Worm (Caenorhabditis elegans) whole organism, L4 larva: ENCODE measurements around the gene B0491.6.

Experiments
- D1046.2 ChIP-seq: fragments of 200-800 bp; sonication (Bioruptor generic); IDR thresholded peaks from 2 replicates; pipeline ENCODE4 v1.3.6; 2022; ENCODE audit warnings: missing genetic modification characterization, missing compliant biosample characterization
- F10B5.3 ChIP-seq: sonication (generic microtip); optimal IDR thresholded peaks from 2 replicates; lab custom pipeline; 2016; ENCODE audit warnings: mild to moderate bottlenecking, missing genetic modification characterization, missing compliant biosample characterization
- F49E8.2 ChIP-seq: sonication (generic microtip); optimal IDR thresholded peaks from 2 replicates; lab custom pipeline; 2016; ENCODE audit warnings: missing compliant biosample characterization, mild to moderate bottlenecking, missing genetic modification characterization, borderline replicate concordance
- R02D3.7 ChIP-seq: fragments of 150-350 bp; sonication (generic microtip); optimal IDR thresholded peaks from 3 replicates; lab custom pipeline; 2014; ENCODE audit warnings: missing biosample characterization, missing genetic modification characterization
- T20F7.1 ChIP-seq: fragments of 200-800 bp; sonication (Bioruptor generic); optimal IDR thresholded peaks from 2 replicates; lab custom pipeline; 2018; ENCODE audit warnings: mild to moderate bottlenecking, missing genetic modification characterization, missing compliant biosample characterization
- T26A8.4 ChIP-seq: fragments of 200-800 bp; sonication (Bioruptor generic); IDR thresholded peaks from 2 replicates; pipeline ENCODE4 v1.3.6; 2022; ENCODE audit warnings: missing genetic modification characterization, missing compliant biosample characterization
- ZK337.2 ChIP-seq: fragments of 200-800 bp; sonication (Bioruptor generic); IDR thresholded peaks from 2 replicates; pipeline ENCODE4 v1.3.6; 2022; ENCODE audit warnings: missing genetic modification reagents, missing genetic modification characterization, missing compliant biosample characterization
- aha-1 ChIP-seq: fragments of 150-350 bp; peaks from one replicate; lab custom pipeline; 2014; ENCODE audit warnings: missing biosample characterization, missing genetic modification characterization
- aly-2 ChIP-seq: sonication (generic microtip); optimal IDR thresholded peaks from 2 replicates; lab custom pipeline; 2018; ENCODE audit warnings: missing biosample characterization, missing genetic modification characterization
- ama-1 ChIP-seq: fragments of 150-350 bp; optimal IDR thresholded peaks from 2 replicates; lab custom pipeline; 2014; ENCODE audit warnings: inconsistent platforms, mixed read lengths
- ceh-28 ChIP-seq: fragments of 150-350 bp; optimal IDR thresholded peaks from 2 replicates; lab custom pipeline; 2014; ENCODE audit warnings: missing biosample characterization, missing genetic modification reagents, missing genetic modification characterization
- ceh-44 ChIP-seq: fragments of 200-800 bp; sonication (Bioruptor generic); IDR thresholded peaks from 2 replicates; pipeline ENCODE4 v1.3.6; 2022; ENCODE audit warnings: missing genetic modification reagents, missing genetic modification characterization, missing compliant biosample characterization
- ceh-62 ChIP-seq: sonication (generic microtip); optimal IDR thresholded peaks from 2 replicates; lab custom pipeline; 2017; ENCODE audit warnings: missing biosample characterization, missing genetic modification characterization
- ceh-82 ChIP-seq: sonication (generic microtip); optimal IDR thresholded peaks from 2 replicates; lab custom pipeline; 2017; ENCODE audit warnings: missing biosample characterization, missing genetic modification characterization
- daf-12 ChIP-seq: fragments of 150-350 bp; optimal IDR thresholded peaks from 2 replicates; lab custom pipeline; 2014; ENCODE audit warnings: missing biosample characterization, missing genetic modification reagents, missing genetic modification characterization
- daf-19 ChIP-seq: fragments of 200-800 bp; sonication (Bioruptor generic); conservative IDR thresholded peaks from 2 replicates; pipeline ENCODE4 v1.3.6; 2022; ENCODE audit warnings: missing genetic modification characterization, missing compliant biosample characterization
- daf-8 ChIP-seq: fragments of 200-800 bp; sonication (Bioruptor generic); IDR thresholded peaks from 2 replicates; pipeline ENCODE4 v1.3.6; 2022; ENCODE audit warnings: missing genetic modification characterization, missing compliant biosample characterization
- dmd-8 ChIP-seq: fragments of 200-800 bp; sonication (Bioruptor generic); IDR thresholded peaks from 2 replicates; pipeline ENCODE4 v1.3.6; 2022; ENCODE audit warnings: missing genetic modification characterization, missing compliant biosample characterization
- dmd-9 ChIP-seq: fragments of 200-800 bp; sonication (Bioruptor generic); IDR thresholded peaks from 2 replicates; pipeline ENCODE4 v1.3.6; 2022; ENCODE audit warnings: missing genetic modification reagents, missing genetic modification characterization, missing compliant biosample characterization
- dpl-1 ChIP-seq: fragments of 150-350 bp; optimal IDR thresholded peaks from 2 replicates; lab custom pipeline; 2014; ENCODE audit warnings: missing biosample characterization, missing genetic modification reagents, missing genetic modification characterization
- duxl-1 ChIP-seq: sonication (generic microtip); optimal IDR thresholded peaks from 2 replicates; lab custom pipeline; 2016; ENCODE audit warnings: mild to moderate bottlenecking, missing genetic modification characterization, moderate library complexity, missing compliant biosample characterization; ENCODE audit not compliant: poor library complexity
- egl-27 ChIP-seq: sonication (generic microtip); optimal IDR thresholded peaks from 3 replicates; lab custom pipeline; 2017; ENCODE audit warnings: missing biosample characterization, missing genetic modification reagents, missing genetic modification characterization
- egl-43 ChIP-seq: fragments of 200-800 bp; sonication (Bioruptor generic); IDR thresholded peaks from 2 replicates; pipeline ENCODE4 v1.3.6; 2022; ENCODE audit warnings: missing genetic modification reagents, missing genetic modification characterization, missing compliant biosample characterization
- fos-1 ChIP-seq: fragments of 150-350 bp; optimal IDR thresholded peaks from 2 replicates; lab custom pipeline; 2014; ENCODE audit warnings: missing biosample characterization, missing genetic modification characterization
- gei-8 ChIP-seq: fragments of 200-800 bp; sonication (Bioruptor generic); optimal IDR thresholded peaks from 2 replicates; lab custom pipeline; 2018; ENCODE audit warnings: mild to moderate bottlenecking, missing genetic modification characterization, missing compliant biosample characterization
- hlh-11 ChIP-seq: fragments of 200-800 bp; sonication (Bioruptor generic); optimal IDR thresholded peaks from 2 replicates; lab custom pipeline; 2018; ENCODE audit warnings: mild to moderate bottlenecking, missing genetic modification characterization, missing compliant biosample characterization
- hlh-30 ChIP-seq: sonication (generic microtip); optimal IDR thresholded peaks from 2 replicates; lab custom pipeline; 2017; ENCODE audit warnings: antibody characterized with exemption, mild to moderate bottlenecking, missing genetic modification characterization, missing compliant biosample characterization; ENCODE audit not compliant: insufficient read depth
- hmg-1.1 ChIP-seq: fragments of 200-800 bp; sonication (Bioruptor generic); IDR thresholded peaks from 2 replicates; pipeline ENCODE4 v1.3.6; 2022; ENCODE audit warnings: missing genetic modification reagents, missing genetic modification characterization, missing compliant biosample characterization
- lim-7 ChIP-seq: fragments of 200-800 bp; sonication (Bioruptor generic); IDR thresholded peaks from 2 replicates; pipeline ENCODE4 v1.3.6; 2022; ENCODE audit warnings: missing genetic modification characterization, missing compliant biosample characterization
- lin-13 ChIP-seq: fragments of 150-350 bp; optimal IDR thresholded peaks from 2 replicates; lab custom pipeline; 2014; ENCODE audit warnings: missing biosample characterization, missing genetic modification reagents, missing genetic modification characterization
- lin-29 ChIP-seq: fragments of 200-800 bp; sonication (Bioruptor generic); IDR thresholded peaks from 2 replicates; pipeline ENCODE4 v1.3.6; 2022; ENCODE audit warnings: missing genetic modification reagents, missing genetic modification characterization, missing compliant biosample characterization
- lir-3 ChIP-seq: sonication (generic microtip); optimal IDR thresholded peaks from 2 replicates; lab custom pipeline; 2016; ENCODE audit warnings: mild to moderate bottlenecking, missing genetic modification characterization, missing compliant biosample characterization
- madf-5 ChIP-seq, 2 experiments: fragments of 200-800 bp; sonication (Bioruptor generic); IDR thresholded peaks; 2 replicates each; pipeline ENCODE4 v1.3.6; 2022; ENCODE audit warnings: missing compliant biosample characterization in 2 of 2, missing genetic modification characterization in 2 of 2
- mep-1 ChIP-seq: fragments of 150-350 bp; sonication (generic microtip); optimal IDR thresholded peaks from 3 replicates; lab custom pipeline; 2014; ENCODE audit warnings: missing biosample characterization, missing genetic modification characterization
- mes-2 ChIP-seq: sonication (generic microtip); optimal IDR thresholded peaks from 2 replicates; lab custom pipeline; 2016; ENCODE audit warnings: missing genotype, mild to moderate bottlenecking, missing genetic modification characterization, missing compliant biosample characterization; ENCODE audit not compliant: poor library complexity, severe bottlenecking
- nhr-102 ChIP-seq: sonication (generic microtip); optimal IDR thresholded peaks from 2 replicates; lab custom pipeline; 2016; ENCODE audit warnings: mild to moderate bottlenecking, missing genetic modification characterization, moderate library complexity, missing compliant biosample characterization
- nhr-11 ChIP-seq: fragments of 150-350 bp; optimal IDR thresholded peaks from 2 replicates; lab custom pipeline; 2014; ENCODE audit warnings: missing biosample characterization, missing genetic modification characterization
- nhr-111 ChIP-seq: fragments of 200-800 bp; sonication (Bioruptor generic); optimal IDR thresholded peaks from 2 replicates; lab custom pipeline; 2018; ENCODE audit warnings: mild to moderate bottlenecking, missing genetic modification characterization, missing compliant biosample characterization
- nhr-237 ChIP-seq: sonication (generic microtip); optimal IDR thresholded peaks from 2 replicates; lab custom pipeline; 2017; ENCODE audit warnings: missing biosample characterization, missing genetic modification characterization
- nhr-42 ChIP-seq: fragments of 200-800 bp; sonication (Bioruptor generic); IDR thresholded peaks from 2 replicates; pipeline ENCODE4 v1.3.6; 2022; ENCODE audit warnings: missing genetic modification characterization, missing compliant biosample characterization
- nhr-76 ChIP-seq: fragments of 150-350 bp; optimal IDR thresholded peaks from 2 replicates; lab custom pipeline; 2014; ENCODE audit warnings: missing biosample characterization, missing genetic modification characterization
- php-3 ChIP-seq: fragments of 200-800 bp; sonication (Bioruptor generic); IDR thresholded peaks from 2 replicates; pipeline ENCODE4 v1.3.6; 2022; ENCODE audit warnings: missing genetic modification reagents, missing genetic modification characterization, missing compliant biosample characterization
- skn-1 ChIP-seq: fragments of 150-350 bp; optimal IDR thresholded peaks from 2 replicates; lab custom pipeline; 2014; ENCODE audit warnings: missing biosample characterization, missing genetic modification characterization
- snpc-4 ChIP-seq: fragments of 150-350 bp; optimal IDR thresholded peaks from 2 replicates; lab custom pipeline; 2014; ENCODE audit warnings: missing biosample characterization, missing genetic modification characterization
- spr-3 ChIP-seq: fragments of 200-800 bp; sonication (Bioruptor generic); optimal IDR thresholded peaks from 2 replicates; lab custom pipeline; 2018; ENCODE audit warnings: mild to moderate bottlenecking, missing genetic modification characterization, missing compliant biosample characterization
- tag-97 ChIP-seq: fragments of 200-800 bp; sonication (Bioruptor generic); IDR thresholded peaks from 2 replicates; pipeline ENCODE4 v1.3.6; 2022; ENCODE audit warnings: missing genetic modification characterization, missing compliant biosample characterization
- unc-39 ChIP-seq: sonication (generic microtip); optimal IDR thresholded peaks from 2 replicates; lab custom pipeline; 2017; ENCODE audit warnings: missing biosample characterization, missing genetic modification characterization
- zfp-2 ChIP-seq: sonication (generic microtip); optimal IDR thresholded peaks from 2 replicates; lab custom pipeline; 2016; ENCODE audit warnings: mild to moderate bottlenecking, missing genetic modification characterization, missing compliant biosample characterization
- zfp-3 ChIP-seq: fragments of 200-800 bp; sonication (Bioruptor generic); conservative IDR thresholded peaks from 2 replicates; pipeline ENCODE4 v1.3.6; 2022; ENCODE audit warnings: missing genetic modification reagents, missing genetic modification characterization, missing compliant biosample characterization
- zip-11 ChIP-seq: fragments of 200-800 bp; sonication (Bioruptor generic); IDR thresholded peaks from 2 replicates; pipeline ENCODE4 v1.3.6; 2022; ENCODE audit warnings: missing genetic modification characterization, missing compliant biosample characterization
- ztf-11 ChIP-seq: fragments of 150-350 bp; optimal IDR thresholded peaks from 2 replicates; lab custom pipeline; 2014; ENCODE audit warnings: missing biosample characterization, missing genetic modification characterization
- ztf-7 ChIP-seq: fragments of 150-350 bp; optimal IDR thresholded peaks from 2 replicates; lab custom pipeline; 2014; ENCODE audit warnings: missing biosample characterization, missing genetic modification characterization

B0491.6 gene

ce11 chrII:11376598-11377108 is 28.5 kb upstream of the B0491.6 start (continued):
- TF ChIP-seq skn-1 (tag; lab: Kevin White, UChicago) (no peak), unc-39 (tag; lab: Kevin White, UChicago) (no peak), aha-1 (tag; lab: Kevin White, UChicago) (peak; percentile 82), zfp-3 (GFP tag; lab: Robert Waterston, UW) (peak; percentile 87; the same call in 1 of the 2 replicates), zip-11 (GFP tag; lab: Robert Waterston, UW) (no peak), ceh-28 (tag; lab: Kevin White, UChicago) (no peak), ceh-82 (tag; lab: Kevin White, UChicago) (no peak), ceh-44 (0 out of 2 replicates have a peak, but pooled peaks have one; percentile 55), mep-1 (peak; percentile 61), mes-2 (peak; percentile 80), nhr-102 (tag; lab: Kevin White, UChicago) (peak; percentile 76), fos-1 (no peak), dmd-8 (peak; percentile 10; the same call in 1 of the 2 replicates), F10B5.3 (tag; lab: Kevin White, UChicago) (peak; percentile 58), php-3 (GFP tag; lab: Robert Waterston, UW) (peak; percentile 65), nhr-11 (no peak), lin-13 (peak; percentile 51), duxl-1 (tag; lab: Kevin White, UChicago) (peak; percentile 89), nhr-76 (tag; lab: Kevin White, UChicago) (no peak), lin-29 (GFP tag; lab: Robert Waterston, UW) (peak; percentile 39; the same call in 1 of the 2 replicates), lim-7 (GFP tag; lab: Robert Waterston, UW) (no peak; the same call in 1 of the 2 replicates), egl-27 (tag; lab: Kevin White, UChicago) (no peak), hmg-1.1 (GFP tag; lab: Robert Waterston, UW) (0 out of 2 replicates have a peak, but pooled peaks have one; percentile 34), aly-2 (tag; lab: Kevin White, UChicago) (no peak), ceh-62 (no peak), dpl-1 (GFP tag; lab: Kevin White, UChicago) (peak; percentile 29), tag-97 (GFP tag; lab: Robert Waterston, UW) (no peak), hlh-11 (peak; percentile 60), T20F7.1 (peak; percentile 63), T26A8.4 (GFP tag; lab: Robert Waterston, UW) (peak; percentile 92), D1046.2 (GFP tag; lab: Robert Waterston, UW) (peak; percentile 73), egl-43 (GFP tag; lab: Robert Waterston, UW) (peak; percentile 81), ZK337.2 (no peak), zfp-2 (no peak), nhr-237 (tag; lab: Kevin White, UChicago) (no peak), hlh-30 (tag; lab: Kevin White, UChicago) (peak; percentile 36), madf-5 (GFP tag; IDR thresholded peaks at IDR 0.05; lab: Robert Waterston, UW) (0 out of 4 replicates have a peak, but pooled peaks of 1 of the 2 experiments have one; percentile 48), lir-3 (tag; lab: Kevin White, UChicago) (no peak), R02D3.7 (tag; lab: Kevin White, UChicago) (no peak), snpc-4 (tag; lab: Kevin White, UChicago) (peak; percentile 85), gei-8 (GFP tag; lab: Kevin White, UChicago) (peak; percentile 84), ztf-11 (tag; lab: Kevin White, UChicago) (no peak), ama-1 (lab: Kevin White, UChicago) (peak; percentile 98), daf-12 (tag; lab: Kevin White, UChicago) (no peak), daf-8 (GFP tag; lab: Robert Waterston, UW) (no peak), nhr-111 (GFP tag; lab: Kevin White, UChicago) (peak; percentile 74), daf-19 (GFP tag; lab: Robert Waterston, UW) (0 out of 2 replicates have a peak, but pooled peaks have one; percentile 56), dmd-9 (GFP tag; lab: Robert Waterston, UW) (no peak), ztf-7 (tag; lab: Kevin White, UChicago) (no peak), F49E8.2 (peak; percentile 95), spr-3 (GFP tag; lab: Kevin White, UChicago) (peak; percentile 28), nhr-42 (0 out of 2 replicates have a peak, but pooled peaks have one; percentile 69)
